Fruit fly (Drosophila melanogaster) whole organism, pupa: Measurements from ENCODE around the gene CG15891.
A peak's percentile ranks its signal among the peaks of the same experiment; 100 is the strongest.

Experiments
- CG10348 ChIP-seq: fragments of 200-800 bp; sonication (Bioruptor generic); IDR thresholded peaks from 2 replicates; pipeline ENCODE4 v1.3.6; 2022; ENCODE audit warnings: missing biosample characterization, missing genetic modification characterization
- CG12605 ChIP-seq: fragments of 200-800 bp; sonication (Bioruptor generic); IDR thresholded peaks from 2 replicates; pipeline ENCODE4 v1.3.6; 2022; ENCODE audit warnings: missing biosample characterization, missing genetic modification characterization
- CG13204 ChIP-seq: fragments of 200-800 bp; sonication (Bioruptor generic); optimal IDR thresholded peaks from 2 replicates; lab custom pipeline; 2018; ENCODE audit warnings: missing biosample characterization, mild to moderate bottlenecking, missing genetic modification characterization, moderate library complexity
- CG14655 ChIP-seq: fragments of 200-800 bp; sonication (Bioruptor generic); optimal IDR thresholded peaks from 3 replicates; lab custom pipeline; 2017; ENCODE audit warnings: mild to moderate bottlenecking, missing biosample characterization, missing genetic modification reagents, missing genetic modification characterization
- CG15710 ChIP-seq: fragments of 200-800 bp; sonication (Bioruptor generic); optimal IDR thresholded peaks from 2 replicates; lab custom pipeline; 2018; ENCODE audit warnings: missing biosample characterization, mild to moderate bottlenecking, missing genetic modification characterization, moderate library complexity
- CG17806 ChIP-seq: fragments of 200-800 bp; sonication (Bioruptor generic); optimal IDR thresholded peaks from 2 replicates; lab custom pipeline; 2018; ENCODE audit warnings: missing biosample characterization, mild to moderate bottlenecking, missing genetic modification characterization, moderate library complexity
- CG32121 ChIP-seq: fragments of 200-800 bp; sonication (Bioruptor generic); IDR thresholded peaks from 2 replicates; pipeline ENCODE4 v1.3.6; 2022; ENCODE audit warnings: missing biosample characterization, missing genetic modification characterization
- CG34367 ChIP-seq: fragments of 200-800 bp; sonication (Bioruptor generic); optimal IDR thresholded peaks from 2 replicates; lab custom pipeline; 2018; ENCODE audit warnings: missing biosample characterization, mild to moderate bottlenecking, missing genetic modification characterization
- CG4496 ChIP-seq: fragments of 200-800 bp; sonication (Bioruptor generic); IDR thresholded peaks from 3 replicates; pipeline ENCODE4 v1.3.6; 2022; ENCODE audit warnings: missing biosample characterization, missing genetic modification characterization
- CG8159 ChIP-seq: fragments of 200-800 bp; sonication (Bioruptor generic); optimal IDR thresholded peaks from 3 replicates; lab custom pipeline; 2018; ENCODE audit warnings: missing biosample characterization, mild to moderate bottlenecking, missing genetic modification characterization, moderate library complexity
- CG8301 ChIP-seq: fragments of 200-800 bp; sonication (Bioruptor generic); optimal IDR thresholded peaks from 2 replicates; lab custom pipeline; 2018; ENCODE audit warnings: missing biosample characterization, mild to moderate bottlenecking, missing genetic modification characterization
- D1 ChIP-seq: fragments of 200-800 bp; sonication (Bioruptor generic); optimal IDR thresholded peaks from 2 replicates; lab custom pipeline; 2018; ENCODE audit warnings: missing biosample characterization, mild to moderate bottlenecking, missing genetic modification characterization, moderate library complexity
- EcR ChIP-seq: fragments of 200-800 bp; sonication (Bioruptor generic); optimal IDR thresholded peaks from 3 replicates; lab custom pipeline; 2019; ENCODE audit warnings: missing biosample characterization, missing genetic modification characterization, mild to moderate bottlenecking, moderate library complexity, missing genetic modification reagents
- Ets98B ChIP-seq: fragments of 200-800 bp; sonication (Bioruptor generic); IDR thresholded peaks from 2 replicates; pipeline ENCODE4 v1.3.6; 2022; ENCODE audit warnings: missing biosample characterization, missing genetic modification characterization
- Pif1A ChIP-seq: fragments of 200-800 bp; sonication (Bioruptor generic); optimal IDR thresholded peaks from 3 replicates; lab custom pipeline; 2016; ENCODE audit warnings: missing biosample characterization, missing genetic modification characterization
- Pif1B ChIP-seq: fragments of 200-800 bp; sonication (Bioruptor generic); optimal IDR thresholded peaks from 3 replicates; lab custom pipeline; 2016; ENCODE audit warnings: missing biosample characterization, missing genetic modification characterization
- Snoo ChIP-seq: fragments of 200-800 bp; sonication (Bioruptor generic); optimal IDR thresholded peaks from 3 replicates; lab custom pipeline; 2017; ENCODE audit warnings: missing biosample characterization, mild to moderate bottlenecking, missing genetic modification characterization, inconsistent platforms
- fd96Ca ChIP-seq: fragments of 200-800 bp; sonication (Bioruptor generic); IDR thresholded peaks from 3 replicates; pipeline ENCODE4 v1.3.6; 2022; ENCODE audit warnings: missing biosample characterization, missing genetic modification characterization
- gl ChIP-seq: fragments of 200-800 bp; sonication (Bioruptor generic); optimal IDR thresholded peaks from 2 replicates; lab custom pipeline; 2018; ENCODE audit warnings: missing biosample characterization, mild to moderate bottlenecking, missing genetic modification characterization
- rn ChIP-seq: fragments of 200-800 bp; sonication (Bioruptor generic); IDR thresholded peaks from 2 replicates; pipeline ENCODE4 v1.3.6; 2022; ENCODE audit warnings: missing biosample characterization, missing genetic modification characterization

CG15891 gene

dm6 chrX:6255414-6255915, 39.7 kb downstream of the CG15891 start, which contains the start of the genes Rbcn-3A and Spx:
Gene Rbcn-3A (minus strand): TSS chrX:6255487.
Gene Spx (plus strand): TSS chrX:6255822.
- TF ChIP-seq CG34367 (tag; lab: Kevin White, UChicago): no peak
- no peak for TF ChIP-seq CG4496 (GFP tag; lab: Robert Waterston, UW)
- TF ChIP-seq Pif1B: peak; percentile 6
- TF ChIP-seq CG12605 (GFP tag; lab: Robert Waterston, UW): no peak
- peak; percentile 11 for TF ChIP-seq CG15710 (tag; lab: Kevin White, UChicago)

dm6 chrX:6254617-6255349, 40.4 kb downstream of the CG15891 start:
- TF ChIP-seq CG4496 (GFP tag; lab: Robert Waterston, UW) (0 out of 3 replicates have a peak, but pooled peaks have one; percentile 34), fd96Ca (0 out of 3 replicates have a peak, but pooled peaks have one; percentile 29), D1 (no peak)

- TF ChIP-seq Pif1B (no peak), CG14655 (GFP tag; lab: Kevin White, UChicago) (no peak), fd96Ca (no peak), CG32121 (GFP tag; lab: Robert Waterston, UW) (no peak), Pif1A (no peak), CG10348 (GFP tag; lab: Robert Waterston, UW) (no peak), CG8301 (no peak), CG4496 (GFP tag; lab: Robert Waterston, UW) (no peak), CG13204 (no peak), Ets98B (GFP tag; lab: Robert Waterston, UW) (no peak), EcR (no peak), Snoo (tag; lab: Kevin White, UChicago) (no peak), rn (GFP tag; lab: Robert Waterston, UW) (no peak), CG8159 (tag; lab: Kevin White, UChicago) (no peak)
Observed at dm6 chrX:6253701-6254100, 41.4 kb downstream of the CG15891 start.

- TF ChIP-seq CG12605 (GFP tag; lab: Robert Waterston, UW) (no peak), CG4496 (GFP tag; lab: Robert Waterston, UW) (no peak), fd96Ca (no peak), Pif1B (no peak), gl (tag; lab: Kevin White, UChicago) (no peak), EcR (no peak), CG8159 (tag; lab: Kevin White, UChicago) (no peak), CG17806 (tag; lab: Kevin White, UChicago) (no peak), Pif1A (no peak), CG15710 (tag; lab: Kevin White, UChicago) (no peak), CG14655 (GFP tag; lab: Kevin White, UChicago) (no peak), CG8301 (no peak), CG34367 (tag; lab: Kevin White, UChicago) (no peak), Snoo (tag; lab: Kevin White, UChicago) (no peak), D1 (no peak)
Observed at dm6 chrX:6252897-6253540, 42.1 kb downstream of the CG15891 start.
